Worm (Caenorhabditis elegans) whole organism, L4 larva: ENCODE data around the gene Y54G11A.1.

ENCODE experiments used
- F26F4.8 ChIP-seq: fragments of 200-800 bp; sonication (Bioruptor generic); conservative IDR thresholded peaks from 2 replicates; pipeline ENCODE4 v1.3.6; 2022; ENCODE audit warnings: missing genetic modification characterization, missing compliant biosample characterization
- F37D6.2 ChIP-seq: sonication (generic microtip); optimal IDR thresholded peaks from 2 replicates; lab custom pipeline; 2016; ENCODE audit warnings: mild to moderate bottlenecking, missing genetic modification characterization, missing compliant biosample characterization
- R02D3.7 ChIP-seq: fragments of 150-350 bp; sonication (generic microtip); optimal IDR thresholded peaks from 3 replicates; lab custom pipeline; 2014; ENCODE audit warnings: missing biosample characterization, missing genetic modification characterization
- T26A8.4 ChIP-seq: fragments of 200-800 bp; sonication (Bioruptor generic); IDR thresholded peaks from 2 replicates; pipeline ENCODE4 v1.3.6; 2022; ENCODE audit warnings: missing genetic modification characterization, missing compliant biosample characterization
- Y105C5A.15 ChIP-seq: fragments of 200-800 bp; sonication (Bioruptor generic); IDR thresholded peaks from 2 replicates; pipeline ENCODE4 v1.3.6; 2022; ENCODE audit warnings: missing genetic modification characterization, missing compliant biosample characterization
- aha-1 ChIP-seq: fragments of 150-350 bp; peaks from one replicate; lab custom pipeline; 2014; ENCODE audit warnings: missing biosample characterization, missing genetic modification characterization
- arid-1 ChIP-seq: fragments of 200-800 bp; sonication (Bioruptor generic); conservative IDR thresholded peaks from 2 replicates; pipeline ENCODE4 v1.3.6; 2022; ENCODE audit warnings: missing genetic modification reagents, missing genetic modification characterization, missing compliant biosample characterization
- ceh-32 ChIP-seq: sonication (generic microtip); optimal IDR thresholded peaks from 2 replicates; lab custom pipeline; 2016; ENCODE audit warnings: mild to moderate bottlenecking, missing genetic modification characterization, missing compliant biosample characterization; ENCODE audit not compliant: poor library complexity
- ctbp-1 ChIP-seq: fragments of 200-800 bp; sonication (Bioruptor generic); IDR thresholded peaks from 2 replicates; pipeline ENCODE4 v1.3.6; 2022; ENCODE audit warnings: missing genetic modification reagents, missing genetic modification characterization, missing compliant biosample characterization
- dmd-6 ChIP-seq: fragments of 200-800 bp; sonication (Bioruptor generic); IDR thresholded peaks from 2 replicates; pipeline ENCODE4 v1.3.6; 2022; ENCODE audit warnings: missing genetic modification reagents, missing genetic modification characterization, missing compliant biosample characterization
- dpl-1 ChIP-seq: fragments of 150-350 bp; optimal IDR thresholded peaks from 2 replicates; lab custom pipeline; 2014; ENCODE audit warnings: missing biosample characterization, missing genetic modification reagents, missing genetic modification characterization
- duxl-1 ChIP-seq: sonication (generic microtip); optimal IDR thresholded peaks from 2 replicates; lab custom pipeline; 2016; ENCODE audit warnings: mild to moderate bottlenecking, missing genetic modification characterization, moderate library complexity, missing compliant biosample characterization; ENCODE audit not compliant: poor library complexity
- dve-1 ChIP-seq: sonication (generic microtip); optimal IDR thresholded peaks from 2 replicates; lab custom pipeline; 2017; ENCODE audit warnings: antibody characterized with exemption, mild to moderate bottlenecking, missing genetic modification characterization, missing compliant biosample characterization; ENCODE audit not compliant: insufficient read depth
- fkh-10 ChIP-seq: fragments of 150-350 bp; optimal IDR thresholded peaks from 2 replicates; lab custom pipeline; 2014; ENCODE audit warnings: missing biosample characterization, missing genetic modification reagents, missing genetic modification characterization
- hlh-11 ChIP-seq: fragments of 200-800 bp; sonication (Bioruptor generic); optimal IDR thresholded peaks from 2 replicates; lab custom pipeline; 2018; ENCODE audit warnings: mild to moderate bottlenecking, missing genetic modification characterization, missing compliant biosample characterization
- jun-1 ChIP-seq: fragments of 150-350 bp; optimal IDR thresholded peaks from 2 replicates; lab custom pipeline; 2014; ENCODE audit warnings: missing biosample characterization, missing genetic modification reagents, missing genetic modification characterization
- lin-39 ChIP-seq: fragments of 150-350 bp; optimal IDR thresholded peaks from 2 replicates; lab custom pipeline; 2014; ENCODE audit warnings: missing biosample characterization, missing genetic modification reagents, missing genetic modification characterization
- lir-3 ChIP-seq: sonication (generic microtip); optimal IDR thresholded peaks from 2 replicates; lab custom pipeline; 2016; ENCODE audit warnings: mild to moderate bottlenecking, missing genetic modification characterization, missing compliant biosample characterization
- lsy-2 ChIP-seq, 2 experiments: fragments of 150-350 bp in 1 of 2; sonication (generic microtip) in 1 of 2; optimal IDR thresholded peaks; 2 replicates each; lab custom pipeline; 2014 to 2017; ENCODE audit warnings: missing biosample characterization in 2 of 2, missing genetic modification characterization in 2 of 2
- madf-9 ChIP-seq: fragments of 200-800 bp; sonication (Bioruptor generic); conservative IDR thresholded peaks from 2 replicates; pipeline ENCODE4 v1.3.6; 2022; ENCODE audit warnings: missing genetic modification reagents, missing genetic modification characterization, missing compliant biosample characterization
- mdt-29 ChIP-seq: fragments of 200-800 bp; sonication (Bioruptor generic); IDR thresholded peaks from 2 replicates; pipeline ENCODE4 v1.3.6; 2022; ENCODE audit warnings: missing genetic modification reagents, missing genetic modification characterization, missing compliant biosample characterization
- mxl-2 ChIP-seq: fragments of 200-800 bp; sonication (Bioruptor generic); conservative IDR thresholded peaks from 2 replicates; pipeline ENCODE4 v1.3.6; 2022; ENCODE audit warnings: missing genetic modification reagents, missing genetic modification characterization, missing compliant biosample characterization
- nhr-111 ChIP-seq: fragments of 200-800 bp; sonication (Bioruptor generic); optimal IDR thresholded peaks from 2 replicates; lab custom pipeline; 2018; ENCODE audit warnings: mild to moderate bottlenecking, missing genetic modification characterization, missing compliant biosample characterization
- nhr-237 ChIP-seq: sonication (generic microtip); optimal IDR thresholded peaks from 2 replicates; lab custom pipeline; 2017; ENCODE audit warnings: missing biosample characterization, missing genetic modification characterization
- nhr-28 ChIP-seq: fragments of 150-350 bp; optimal IDR thresholded peaks from 2 replicates; lab custom pipeline; 2014; ENCODE audit warnings: missing biosample characterization, missing genetic modification characterization
- nhr-42 ChIP-seq: fragments of 200-800 bp; sonication (Bioruptor generic); IDR thresholded peaks from 2 replicates; pipeline ENCODE4 v1.3.6; 2022; ENCODE audit warnings: missing genetic modification characterization, missing compliant biosample characterization
- nhr-48 ChIP-seq: sonication (generic microtip); optimal IDR thresholded peaks from 2 replicates; lab custom pipeline; 2016; ENCODE audit warnings: mild to moderate bottlenecking, missing genetic modification characterization, missing compliant biosample characterization
- nhr-76 ChIP-seq: fragments of 150-350 bp; optimal IDR thresholded peaks from 2 replicates; lab custom pipeline; 2014; ENCODE audit warnings: missing biosample characterization, missing genetic modification characterization
- pqm-1 ChIP-seq: sonication (generic microtip); optimal IDR thresholded peaks from 2 replicates; lab custom pipeline; 2017; ENCODE audit warnings: missing biosample characterization, missing genetic modification characterization
- set-16 ChIP-seq: fragments of 200-800 bp; sonication (Bioruptor generic); IDR thresholded peaks from 2 replicates; pipeline ENCODE4 v1.3.6; 2022; ENCODE audit warnings: missing genetic modification reagents, missing genetic modification characterization, missing compliant biosample characterization
- snpc-1.2 ChIP-seq: fragments of 200-800 bp; sonication (Bioruptor generic); IDR thresholded peaks from 2 replicates; pipeline ENCODE4 v1.3.6; 2022; ENCODE audit warnings: missing genetic modification reagents, missing genetic modification characterization, missing compliant biosample characterization
- snpc-4 ChIP-seq: fragments of 150-350 bp; optimal IDR thresholded peaks from 2 replicates; lab custom pipeline; 2014; ENCODE audit warnings: missing biosample characterization, missing genetic modification characterization
- spr-3 ChIP-seq: fragments of 200-800 bp; sonication (Bioruptor generic); optimal IDR thresholded peaks from 2 replicates; lab custom pipeline; 2018; ENCODE audit warnings: mild to moderate bottlenecking, missing genetic modification characterization, missing compliant biosample characterization
- tag-97 ChIP-seq: fragments of 200-800 bp; sonication (Bioruptor generic); IDR thresholded peaks from 2 replicates; pipeline ENCODE4 v1.3.6; 2022; ENCODE audit warnings: missing genetic modification characterization, missing compliant biosample characterization
- unc-62 ChIP-seq, 3 experiments: fragments of 150-350 bp in 1 of 3; sonication (generic microtip); optimal IDR thresholded peaks in 2 of 3; peaks in 1 of 3; 1 replicate in 1 of 3; 2 replicates in 2 of 3; lab custom pipeline; 2014 to 2017; ENCODE audit warnings: missing biosample characterization in 3 of 3, missing genetic modification characterization in 3 of 3, missing genetic modification reagents in 3 of 3, missing genotype in 1 of 3
- zip-11 ChIP-seq: fragments of 200-800 bp; sonication (Bioruptor generic); IDR thresholded peaks from 2 replicates; pipeline ENCODE4 v1.3.6; 2022; ENCODE audit warnings: missing genetic modification characterization, missing compliant biosample characterization

Y54G11A.1 gene

DNA sequence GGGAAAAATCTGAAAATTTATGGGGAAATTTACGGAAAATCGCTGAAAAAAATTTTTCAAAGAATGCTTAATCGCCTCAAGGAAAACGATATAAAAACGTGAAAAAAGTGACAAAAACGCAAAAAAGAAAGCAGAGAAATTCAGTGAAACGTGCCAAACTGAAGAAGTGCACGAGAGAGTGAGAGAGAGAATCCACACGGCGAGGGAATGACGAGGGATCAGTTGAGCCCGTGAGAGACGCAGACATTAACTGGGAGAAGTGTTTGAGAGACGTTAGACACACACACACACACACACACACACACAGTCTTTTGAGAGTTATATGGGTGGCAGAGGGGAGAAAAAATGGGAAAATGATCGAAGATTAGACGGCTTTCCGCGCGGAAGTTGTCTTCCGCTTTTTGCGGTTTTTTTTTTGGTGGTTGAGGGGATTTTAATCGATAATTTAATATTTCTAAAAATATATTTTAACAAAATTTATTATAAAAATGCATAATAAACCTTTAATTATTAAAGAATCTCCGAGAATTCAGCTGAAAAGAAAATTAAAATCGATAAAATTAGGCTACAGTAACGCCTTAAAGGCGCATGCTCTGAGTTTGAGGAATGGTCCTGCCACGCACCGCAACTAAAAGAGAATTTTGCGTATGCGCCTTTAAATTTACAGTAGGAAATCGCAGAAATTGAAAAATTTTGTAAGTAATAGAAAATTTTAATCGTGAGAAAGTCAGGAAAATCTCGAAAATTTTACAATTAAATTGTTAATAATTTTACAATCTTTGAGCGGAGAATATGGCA, 24.3 kb downstream of the Y54G11A.1 start (continued):
- TF ChIP-seq hlh-11 (tag; lab: Kevin White, UChicago) (peak; percentile 70), R02D3.7 (tag; lab: Kevin White, UChicago) (no peak), dmd-6 (GFP tag; lab: Robert Waterston, UW) (peak; percentile 39; the same call in 1 of the 2 replicates), aha-1 (tag; lab: Kevin White, UChicago) (peak; percentile 100), fkh-10 (GFP tag; lab: Kevin White, UChicago) (no peak), F37D6.2 (tag; lab: Kevin White, UChicago) (peak; percentile 13), F26F4.8 (no peak), ctbp-1 (GFP tag; lab: Robert Waterston, UW) (0 out of 2 replicates have a peak, but pooled peaks have one; percentile 7), nhr-111 (GFP tag; lab: Kevin White, UChicago) (no peak), lir-3 (tag; lab: Kevin White, UChicago) (no peak), nhr-76 (tag; lab: Kevin White, UChicago) (no peak), lin-39 (tag; lab: Kevin White, UChicago) (no peak), arid-1 (no peak), nhr-28 (tag; lab: Kevin White, UChicago) (peak; percentile 65), mxl-2 (GFP tag; lab: Robert Waterston, UW) (no peak), snpc-1.2 (GFP tag; lab: Robert Waterston, UW) (peak; percentile 69; the same call in 1 of the 2 replicates), tag-97 (GFP tag; lab: Robert Waterston, UW) (no peak), dpl-1 (GFP tag; lab: Kevin White, UChicago) (peak; percentile 60)

- TF ChIP-seq T26A8.4 (GFP tag; lab: Robert Waterston, UW) (no peak), aha-1 (tag; lab: Kevin White, UChicago) (peak; percentile 24)
These were observed 25.5 kb downstream of the Y54G11A.1 start, which contains the start of gene jmjd-2 for ce11 chrII:14243503-14243902. Gene jmjd-2, minus strand, starts transcription at chrII:14243603.

DNA sequence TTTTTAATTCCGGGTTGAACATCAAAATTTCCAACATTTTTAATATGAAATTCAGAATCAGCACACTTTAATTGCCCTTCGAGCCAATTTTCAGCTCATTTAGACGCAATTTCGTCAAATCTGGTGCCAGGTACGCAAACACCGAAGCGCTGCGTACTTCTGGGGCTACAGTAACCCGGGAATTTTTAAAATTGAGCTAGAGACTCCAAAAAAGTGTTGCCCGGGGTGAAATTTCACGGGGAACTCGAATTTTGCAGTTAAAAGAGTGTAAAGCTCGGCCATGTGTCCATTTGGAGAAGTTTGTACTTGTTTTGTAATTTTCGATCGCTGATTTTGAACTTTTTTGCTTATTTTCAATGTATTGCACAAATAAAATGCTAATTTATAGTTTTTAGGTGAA, 26.7 kb downstream of the Y54G11A.1 start:
- TF ChIP-seq snpc-1.2 (GFP tag; lab: Robert Waterston, UW) (no peak), R02D3.7 (tag; lab: Kevin White, UChicago) (no peak), lsy-2 (tag; optimal IDR thresholded peaks at IDR 0.05; lab: Kevin White, UChicago) (peak in 1 of 2 experiments; percentile 2), ceh-32 (tag; lab: Kevin White, UChicago) (no peak), dmd-6 (GFP tag; lab: Robert Waterston, UW) (no peak), nhr-48 (tag; lab: Kevin White, UChicago) (no peak), dve-1 (no peak), snpc-4 (tag; lab: Kevin White, UChicago) (no peak), nhr-42 (GFP tag; lab: Robert Waterston, UW) (no peak), zip-11 (no peak), duxl-1 (tag; lab: Kevin White, UChicago) (no peak), unc-62 (GFP tag; optimal IDR thresholded peaks at IDR 0.05 in 1 of 2; lab: Kevin White, UChicago) (peak in 1 of 2 experiments; percentile 92), unc-62 (tag; optimal IDR thresholded peaks at IDR 0.05; lab: Kevin White, UChicago) (no peak)

- TF ChIP-seq spr-3: no peak
- TF ChIP-seq mdt-29: no peak
- no peak for TF ChIP-seq pqm-1
- TF ChIP-seq Y105C5A.15: no peak
- TF ChIP-seq nhr-42 (GFP tag; lab: Robert Waterston, UW): peak; percentile 37; the same call in 1 of the 2 replicates
- TF ChIP-seq fkh-10 (GFP tag; lab: Kevin White, UChicago): no peak
- no peak for TF ChIP-seq R02D3.7 (tag; lab: Kevin White, UChicago)
- TF ChIP-seq jun-1 (tag; lab: Kevin White, UChicago): no peak
- no peak for TF ChIP-seq nhr-237 (tag; lab: Kevin White, UChicago)
- no peak for TF ChIP-seq F37D6.2 (tag; lab: Kevin White, UChicago)
- TF ChIP-seq set-16 (GFP tag; lab: Robert Waterston, UW): peak; percentile 86
- no peak for TF ChIP-seq ctbp-1 (GFP tag; lab: Robert Waterston, UW)
- TF ChIP-seq T26A8.4 (GFP tag; lab: Robert Waterston, UW): no peak
- TF ChIP-seq madf-9 (GFP tag; lab: Robert Waterston, UW): no peak
These were observed 29.1 kb downstream of the Y54G11A.1 start for ce11 chrII:14239924-14240323.
